2 worm cellular contexts compared by ENCODE assay signal in the genomic region with DNA sequence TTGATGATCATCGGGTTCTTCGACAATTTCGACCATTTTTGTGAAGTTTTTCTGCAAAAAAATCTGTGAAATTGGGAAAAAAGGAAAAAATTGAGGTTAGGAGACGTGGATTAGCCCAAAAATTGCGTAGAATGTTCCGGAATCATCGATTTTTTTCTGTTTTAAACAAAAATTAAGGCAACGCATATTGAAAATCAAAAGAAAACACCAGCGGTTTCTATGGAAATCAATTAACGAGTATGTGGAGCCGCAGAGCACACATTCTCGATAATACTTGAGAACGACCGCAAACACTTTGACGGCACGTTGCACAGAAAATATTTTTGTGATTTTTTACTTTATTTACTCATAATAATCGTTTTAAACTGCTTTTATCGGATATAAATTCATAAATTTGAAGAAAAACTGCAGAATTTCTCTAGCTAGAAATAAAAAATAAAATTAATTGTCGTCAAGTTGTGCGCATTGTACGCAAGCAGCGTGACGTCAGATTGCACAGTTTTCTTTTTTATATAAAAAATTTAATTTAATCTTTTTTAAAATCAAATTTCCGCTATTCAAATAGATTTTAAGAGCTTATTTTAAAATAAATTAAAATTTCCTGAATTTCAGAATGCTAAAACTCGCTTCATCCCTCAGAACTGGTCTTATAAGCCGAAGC.
A peak's percentile ranks its signal among the peaks of the same experiment; 100 is the strongest.
TF ChIP-seq lines count a peak whose summit lies in the region.

A gene (minus strand): TSS at position 51 of the 661 bp plus-strand sequence.
A gene (plus strand): TSS at position 611 of the 661 bp plus-strand sequence.

TF ChIP-seq in whole organism, L1 larva, 84 proteins besides CTCF, POLR2A, EP300 and RAD21 (continued from another document):
- TF ChIP-seq nhr-19 (GFP tag; conservative IDR thresholded peaks at IDR 0.05; lab: Robert Waterston, UW) (no peak), fkh-8 (tag; optimal IDR thresholded peaks at IDR 0.05; lab: Kevin White, UChicago) (peak; percentile 44), vab-15 (tag; optimal IDR thresholded peaks at IDR 0.05; lab: Kevin White, UChicago) (no peak), xbp-1 (tag; optimal IDR thresholded peaks at IDR 0.05; lab: Kevin White, UChicago) (peak; percentile 31), mep-1 (tag; optimal IDR thresholded peaks at IDR 0.05; lab: Kevin White, UChicago) (peak; percentile 28), blmp-1 (tag; optimal IDR thresholded peaks at IDR 0.05; lab: Kevin White, UChicago) (peak; percentile 17), fos-1 (tag; optimal IDR thresholded peaks at IDR 0.05; lab: Kevin White, UChicago) (no peak), ztf-11 (tag; optimal IDR thresholded peaks at IDR 0.05; lab: Kevin White, UChicago) (no peak), dpl-1 (GFP tag; optimal IDR thresholded peaks at IDR 0.05; lab: Kevin White, UChicago) (peak; percentile 13 to 51 (median 16)), efl-1 (optimal IDR thresholded peaks at IDR 0.05; lab: Kevin White, UChicago) (peak; percentile 28 to 57), efl-1 (GFP tag; optimal IDR thresholded peaks at IDR 0.05 in 1 of 2; lab: Kevin White, UChicago) (peak; percentile 57 to 91), jun-1 (tag; optimal IDR thresholded peaks at IDR 0.05; lab: Kevin White, UChicago) (no peak), grh-1 (GFP tag; IDR thresholded peaks at IDR 0.05; lab: Robert Waterston, UW) (no peak), nhr-20 (tag; optimal IDR thresholded peaks at IDR 0.05; lab: Kevin White, UChicago) (no peak), egl-27 (tag; optimal IDR thresholded peaks at IDR 0.05; lab: Kevin White, UChicago) (no peak), zip-4 (GFP tag; optimal IDR thresholded peaks at IDR 0.05; lab: Kevin White, UChicago) (no peak), mdl-1 (tag; optimal IDR thresholded peaks at IDR 0.05; lab: Kevin White, UChicago) (no peak), ceh-82 (tag; optimal IDR thresholded peaks at IDR 0.05; lab: Kevin White, UChicago) (no peak), lin-14 (GFP tag; optimal IDR thresholded peaks at IDR 0.05; lab: Kevin White, UChicago) (no peak), ces-1 (GFP tag; optimal IDR thresholded peaks at IDR 0.05; lab: Kevin White, UChicago) (no peak), ztf-4 (tag; optimal IDR thresholded peaks at IDR 0.05; lab: Kevin White, UChicago) (no peak), nhr-11 (tag; optimal IDR thresholded peaks at IDR 0.05; lab: Kevin White, UChicago) (no peak), F16B12.6 (tag; optimal IDR thresholded peaks at IDR 0.05; lab: Kevin White, UChicago) (peak; percentile 82), pax-3 (tag; optimal IDR thresholded peaks at IDR 0.05; lab: Kevin White, UChicago) (no peak), irx-1 (tag; optimal IDR thresholded peaks at IDR 0.05; lab: Kevin White, UChicago) (no peak), lin-35 (GFP tag; optimal IDR thresholded peaks at IDR 0.05; lab: Kevin White, UChicago) (peak; percentile 40 to 43), nhr-90 (tag; optimal IDR thresholded peaks at IDR 0.05; lab: Kevin White, UChicago; ENCODE audit: poor library complexity) (no peak), efl-3 (GFP tag; optimal IDR thresholded peaks at IDR 0.05; lab: Kevin White, UChicago) (no peak), C34B4.2 (tag; optimal IDR thresholded peaks at IDR 0.05; lab: Kevin White, UChicago) (no peak), ceh-90 (tag; optimal IDR thresholded peaks at IDR 0.05; lab: Kevin White, UChicago) (no peak), aly-2 (tag; optimal IDR thresholded peaks at IDR 0.05; lab: Kevin White, UChicago) (no peak), tbx-2 (tag; optimal IDR thresholded peaks at IDR 0.05; lab: Kevin White, UChicago) (peak; percentile 1), unc-62 (GFP tag; optimal IDR thresholded peaks at IDR 0.05; lab: Kevin White, UChicago) (no peak), dsc-1 (tag; optimal IDR thresholded peaks at IDR 0.05; lab: Kevin White, UChicago) (peak; percentile 41), skn-1 (tag; optimal IDR thresholded peaks at IDR 0.05; lab: Kevin White, UChicago) (no peak), tlp-1 (tag; optimal IDR thresholded peaks at IDR 0.05; lab: Kevin White, UChicago) (no peak), lsy-2 (tag; optimal IDR thresholded peaks at IDR 0.05; lab: Kevin White, UChicago) (peak; percentile 44 to 78)

TF ChIP-seq in whole organism, L4 larva, 104 proteins besides CTCF, POLR2A, EP300 and RAD21 (continued from another document):
- TF ChIP-seq dpl-1 (GFP tag; optimal IDR thresholded peaks at IDR 0.05; lab: Kevin White, UChicago) (peak; percentile 37), lsy-2 (tag; optimal IDR thresholded peaks at IDR 0.05; lab: Kevin White, UChicago) (peak in 1 of 2 experiments; percentile 74), F10B5.3 (tag; optimal IDR thresholded peaks at IDR 0.05; lab: Kevin White, UChicago) (no peak), lir-3 (tag; optimal IDR thresholded peaks at IDR 0.05; lab: Kevin White, UChicago) (no peak), aha-1 (tag; lab: Kevin White, UChicago) (peak; percentile 29), daf-16 (GFP tag; optimal IDR thresholded peaks at IDR 0.05; lab: Kevin White, UChicago) (no peak), daf-16 (tag; optimal IDR thresholded peaks at IDR 0.05; lab: Kevin White, UChicago) (peak; percentile 16), mxl-3 (GFP tag; optimal IDR thresholded peaks at IDR 0.05; lab: Kevin White, UChicago) (no peak), T26A8.4 (GFP tag; IDR thresholded peaks at IDR 0.05; lab: Robert Waterston, UW) (no peak), fkh-10 (GFP tag; optimal IDR thresholded peaks at IDR 0.05; lab: Kevin White, UChicago) (peak; percentile 51), mes-2 (tag; optimal IDR thresholded peaks at IDR 0.05; lab: Kevin White, UChicago; ENCODE audit: poor library complexity, severe bottlenecking) (peak; percentile 19), lin-38 (GFP tag; IDR thresholded peaks at IDR 0.05; lab: Robert Waterston, UW) (peak; percentile 36), nhr-28 (tag; optimal IDR thresholded peaks at IDR 0.05; lab: Kevin White, UChicago) (no peak), dve-1 (tag; optimal IDR thresholded peaks at IDR 0.05; lab: Kevin White, UChicago; ENCODE audit: insufficient read depth) (peak; percentile 2), Y105C5A.15 (GFP tag; IDR thresholded peaks at IDR 0.05; lab: Robert Waterston, UW) (no peak)
